Fruit fly (Drosophila melanogaster) whole organism: ENCODE measurements around the gene IFT52.
A peak's percentile ranks its signal among the peaks of the same experiment; 100 is the strongest.

ENCODE experiments used
- CG8478 ChIP-seq: fragments of >200 bp; optimal IDR thresholded peaks from 2 replicates; lab custom pipeline; 2018; ENCODE audit warnings: inconsistent platforms
- Dll ChIP-seq: fragments of >200 bp; optimal IDR thresholded peaks from 2 replicates; lab custom pipeline; 2017
- EcR ChIP-seq, 2 experiments: fragments of >200 bp; optimal IDR thresholded peaks; 2 replicates each; lab custom pipeline; 2017; ENCODE audit warnings: missing biosample characterization in 2 of 2, missing genetic modification characterization in 2 of 2, missing genetic modification reagents in 2 of 2
- pan ChIP-seq: fragments of >200 bp; optimal IDR thresholded peaks from 2 replicates; lab custom pipeline; 2017
- psq ChIP-seq: fragments of >200 bp; optimal IDR thresholded peaks from 2 replicates; lab custom pipeline; 2017
- usp ChIP-seq: fragments of >200 bp; optimal IDR thresholded peaks from 2 replicates; lab custom pipeline; 2017; ENCODE audit warnings: missing biosample characterization, missing genetic modification characterization, mixed read lengths

IFT52 gene

dm6 chr2L:6553041-6553796 is 4.1 kb downstream of the IFT52 start:
- no peak for TF ChIP-seq CG8478
- TF ChIP-seq EcR (GFP tag; optimal IDR thresholded peaks at IDR 0.05; lab: Kevin White, UChicago), result peak in 1 of 2 experiments; percentile 78

dm6 chr2L:6552345-6552744 is 5.0 kb downstream of the IFT52 start:
- TF ChIP-seq psq (lab: Kevin White, UChicago) (no peak), Dll (lab: Kevin White, UChicago) (no peak)

- TF ChIP-seq Dll (lab: Kevin White, UChicago), result no peak
- no peak for TF ChIP-seq pan (lab: Kevin White, UChicago)
- TF ChIP-seq CG8478, result no peak
- TF ChIP-seq psq (lab: Kevin White, UChicago), result no peak
- TF ChIP-seq EcR (GFP tag; optimal IDR thresholded peaks at IDR 0.05; lab: Kevin White, UChicago), result no peak
- TF ChIP-seq usp (GFP tag; lab: Kevin White, UChicago), result no peak
Measured at dm6 chr2L:6551452-6551851, 5.8 kb downstream of the IFT52 start.

DNA sequence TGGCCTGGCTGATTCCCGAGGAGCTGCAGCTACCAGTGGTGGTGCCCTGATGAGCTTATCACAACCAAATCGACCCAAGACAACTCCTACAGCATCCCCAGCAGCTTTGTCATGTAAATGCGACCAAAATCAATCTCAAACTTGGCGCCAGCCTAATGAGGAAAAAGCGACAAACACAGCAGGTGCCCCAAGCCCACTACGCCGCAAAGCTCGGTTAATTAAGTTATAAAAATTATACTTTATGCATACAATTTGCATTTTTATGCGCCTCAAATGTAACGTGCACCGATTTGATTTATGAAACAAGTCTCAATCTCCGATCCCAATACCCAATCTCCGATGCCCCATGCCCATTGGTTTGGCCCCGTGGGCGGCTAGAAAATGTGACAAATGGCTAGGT is 6.5 kb downstream of the IFT52 start:
- no peak for TF ChIP-seq pan (lab: Kevin White, UChicago)
- TF ChIP-seq Dll (lab: Kevin White, UChicago), result no peak
- no peak for TF ChIP-seq psq (lab: Kevin White, UChicago)
- TF ChIP-seq EcR (GFP tag; optimal IDR thresholded peaks at IDR 0.05; lab: Kevin White, UChicago), result no peak
- TF ChIP-seq usp (GFP tag; lab: Kevin White, UChicago), result no peak
- TF ChIP-seq CG8478, result no peak

DNA sequence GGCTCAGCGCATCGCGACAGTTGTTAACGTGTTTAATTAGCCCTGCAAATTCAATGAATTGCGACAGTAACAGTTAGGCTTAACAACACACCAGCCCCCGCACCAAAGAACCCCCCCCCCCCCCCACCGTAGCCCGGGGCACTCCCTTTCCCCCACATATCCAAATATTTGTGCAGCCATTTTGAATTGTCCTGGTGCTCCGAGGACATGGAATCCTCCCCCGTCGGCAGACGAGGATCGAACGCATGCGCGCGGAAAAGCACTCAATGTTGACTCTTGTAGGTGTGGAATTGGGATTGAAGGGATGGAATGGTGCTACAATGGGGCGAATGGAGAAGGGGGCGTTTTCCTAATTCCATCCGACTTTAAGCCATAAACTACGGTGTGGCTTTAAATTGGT is 9.3 kb downstream of the IFT52 start:
- TF ChIP-seq pan (lab: Kevin White, UChicago) (no peak), EcR (GFP tag; optimal IDR thresholded peaks at IDR 0.05; lab: Kevin White, UChicago) (no peak), CG8478 (no peak), psq (lab: Kevin White, UChicago) (no peak), Dll (lab: Kevin White, UChicago) (no peak), usp (GFP tag; lab: Kevin White, UChicago) (no peak)

- TF ChIP-seq CG8478 (no peak), psq (lab: Kevin White, UChicago) (no peak), usp (GFP tag; lab: Kevin White, UChicago) (no peak), Dll (lab: Kevin White, UChicago) (no peak), EcR (GFP tag; optimal IDR thresholded peaks at IDR 0.05; lab: Kevin White, UChicago) (no peak)
Measured at dm6 chr2L:6546883-6547471, 10.3 kb downstream of the IFT52 start, which contains the start of gene eya. Gene eya (minus strand): TSS chr2L:6546976.

DNA sequence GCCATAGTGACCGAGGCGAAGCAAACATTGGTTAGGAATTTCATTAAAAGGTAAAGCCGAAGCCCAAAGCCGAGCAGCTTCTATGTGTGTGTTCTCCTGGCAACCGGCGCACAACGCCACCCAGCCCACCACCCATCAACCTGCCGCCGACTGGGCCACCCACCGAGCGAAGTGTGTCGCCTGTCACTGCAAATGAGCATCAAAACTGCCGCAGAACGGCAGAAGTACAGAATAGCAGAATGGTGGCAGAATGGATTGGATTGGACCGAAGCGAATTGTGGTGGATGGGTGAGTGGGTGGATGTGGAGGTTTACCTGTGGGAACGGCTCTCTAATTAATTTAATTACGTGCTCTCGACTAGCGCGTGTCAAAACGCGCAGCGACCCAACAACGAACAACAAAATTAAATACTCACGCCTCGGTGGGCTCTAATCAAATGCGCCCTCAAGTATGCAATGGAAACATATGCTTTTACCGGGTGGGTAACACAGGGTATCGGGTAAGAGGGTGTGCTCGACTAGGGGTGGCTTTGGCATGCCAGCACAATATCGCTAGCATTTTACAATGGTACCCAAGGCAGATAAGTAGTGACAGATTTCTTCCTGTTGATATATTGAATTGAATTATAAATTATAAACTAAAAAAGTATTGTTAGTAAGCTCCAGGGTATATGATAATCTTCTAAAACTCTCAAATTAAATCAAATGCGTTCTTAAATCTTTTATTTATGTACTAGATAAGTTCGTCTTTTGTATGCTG is 17.5 kb downstream of the IFT52 start:
- TF ChIP-seq pan (lab: Kevin White, UChicago), result peak; percentile 3
- TF ChIP-seq CG8478, result no peak

DNA sequence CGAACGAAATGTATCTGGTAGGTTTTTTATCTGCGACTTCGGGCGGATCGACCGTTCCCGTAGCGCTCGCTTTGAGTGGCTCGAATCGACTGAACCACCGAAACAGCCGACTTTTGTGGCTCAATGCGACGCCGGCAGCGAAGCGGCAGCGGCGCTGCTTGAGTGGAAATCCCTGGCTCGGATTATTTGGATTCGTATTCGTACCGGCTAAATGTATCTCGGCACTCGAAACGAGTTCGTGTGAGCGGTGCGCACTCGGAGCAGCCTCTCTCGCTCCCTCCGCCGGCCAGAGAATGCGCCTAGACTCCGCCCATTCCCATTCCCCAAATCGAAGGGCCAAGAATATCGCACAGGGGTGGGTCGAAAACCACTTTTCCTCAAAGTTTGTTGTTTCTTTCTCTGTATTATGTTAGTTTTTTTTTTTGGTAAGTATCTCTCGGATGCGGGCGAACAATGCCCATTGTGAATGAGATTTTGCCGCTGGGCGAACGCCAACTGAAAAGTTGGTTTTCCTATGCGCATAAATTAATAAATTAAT is 21.2 kb downstream of the IFT52 start:
- peak; percentile 27 for TF ChIP-seq Dll (lab: Kevin White, UChicago)
- TF ChIP-seq psq (lab: Kevin White, UChicago), result no peak
- TF ChIP-seq pan (lab: Kevin White, UChicago), result no peak
- TF ChIP-seq CG8478, result no peak

- TF ChIP-seq Dll (lab: Kevin White, UChicago) (no peak), psq (lab: Kevin White, UChicago) (no peak), pan (lab: Kevin White, UChicago) (no peak), usp (GFP tag; lab: Kevin White, UChicago) (no peak), EcR (GFP tag; optimal IDR thresholded peaks at IDR 0.05; lab: Kevin White, UChicago) (no peak)
Measured at dm6 chr2L:6534125-6534815, 23.0 kb downstream of the IFT52 start.

DNA sequence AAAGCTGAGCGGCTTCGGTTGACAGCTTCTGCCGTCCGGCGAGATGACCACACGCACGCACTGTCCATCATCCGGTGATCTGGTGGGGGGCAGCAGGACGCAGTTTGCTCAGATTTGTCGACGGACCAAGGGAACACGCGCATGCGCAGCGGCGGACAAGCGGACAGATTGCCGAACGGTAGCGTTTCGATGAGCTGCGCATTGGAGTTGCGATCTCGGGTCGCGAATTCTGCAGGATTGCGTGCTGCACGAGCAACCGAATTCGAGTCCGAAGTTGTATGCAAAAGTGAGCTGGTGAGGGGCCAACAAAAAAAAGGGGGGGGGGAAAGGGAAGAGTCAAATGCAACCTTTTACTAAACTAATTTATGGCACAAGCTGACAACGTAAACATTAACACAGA is 23.6 kb downstream of the IFT52 start:
- no peak for TF ChIP-seq EcR (GFP tag; optimal IDR thresholded peaks at IDR 0.05; lab: Kevin White, UChicago)
- no peak for TF ChIP-seq CG8478
- TF ChIP-seq psq (lab: Kevin White, UChicago), result no peak
- TF ChIP-seq pan (lab: Kevin White, UChicago), result no peak
- no peak for TF ChIP-seq Dll (lab: Kevin White, UChicago)
- no peak for TF ChIP-seq usp (GFP tag; lab: Kevin White, UChicago)

dm6 chr2L:6532977-6533376 is 24.3 kb downstream of the IFT52 start:
- no peak for TF ChIP-seq psq (lab: Kevin White, UChicago)
- TF ChIP-seq CG8478, result no peak
- TF ChIP-seq pan (lab: Kevin White, UChicago), result no peak
- TF ChIP-seq Dll (lab: Kevin White, UChicago), result no peak
- no peak for TF ChIP-seq EcR (GFP tag; optimal IDR thresholded peaks at IDR 0.05; lab: Kevin White, UChicago)
- no peak for TF ChIP-seq usp (GFP tag; lab: Kevin White, UChicago)
